Fruit fly (Drosophila melanogaster) whole organism, embryonic: ENCODE results near the gene CG34256.

Experiments used
- Abd-B ChIP-seq: fragments of 200-800 bp; sonication (Bioruptor generic); optimal IDR thresholded peaks from 2 replicates; lab custom pipeline; 2018; ENCODE audit warnings: missing biosample characterization, mild to moderate bottlenecking, missing genetic modification characterization, moderate library complexity
- Antp ChIP-seq: fragments of 200-800 bp; sonication (Bioruptor generic); optimal IDR thresholded peaks from 3 replicates; lab custom pipeline; 2016; ENCODE audit warnings: missing biosample characterization, missing genetic modification characterization
- BtbVII ChIP-seq: fragments of 200-800 bp; sonication (Bioruptor generic); optimal IDR thresholded peaks from 3 replicates; lab custom pipeline; 2017; ENCODE audit warnings: missing biosample characterization, mild to moderate bottlenecking, missing genetic modification characterization
- CG10654 ChIP-seq: fragments of 200-800 bp; sonication (Bioruptor generic); optimal IDR thresholded peaks from 2 replicates; lab custom pipeline; 2016; ENCODE audit warnings: missing biosample characterization, missing genetic modification characterization
- CG11085 ChIP-seq: fragments of 200-800 bp; sonication (Bioruptor generic); IDR thresholded peaks from 2 replicates; pipeline ENCODE4 v1.3.6; 2022; ENCODE audit warnings: missing biosample characterization, missing genetic modification characterization
- CG11247 ChIP-seq: fragments of 200-800 bp; sonication (Bioruptor generic); IDR thresholded peaks from 2 replicates; pipeline ENCODE4 v1.3.6; 2022; ENCODE audit warnings: missing biosample characterization, missing genetic modification characterization
- CG11398 ChIP-seq: fragments of 200-800 bp; sonication (Bioruptor generic); optimal IDR thresholded peaks from 2 replicates; lab custom pipeline; 2016; ENCODE audit warnings: missing biosample characterization, missing genetic modification characterization
- CG12659 ChIP-seq: fragments of 200-800 bp; sonication (Bioruptor generic); optimal IDR thresholded peaks from 3 replicates; lab custom pipeline; 2017; ENCODE audit warnings: mild to moderate bottlenecking, missing biosample characterization, missing genetic modification reagents, missing genetic modification characterization
- CG12769 ChIP-seq: fragments of 200-800 bp; sonication (Bioruptor generic); optimal IDR thresholded peaks from 2 replicates; lab custom pipeline; 2019; ENCODE audit warnings: missing biosample characterization, mild to moderate bottlenecking, missing genetic modification characterization, moderate library complexity
- CG13624 ChIP-seq: fragments of 200-800 bp; sonication (Bioruptor generic); optimal IDR thresholded peaks from 2 replicates; lab custom pipeline; 2016; ENCODE audit warnings: missing biosample characterization, missing genetic modification characterization
- CG1529 ChIP-seq: fragments of 200-800 bp; sonication (Bioruptor generic); optimal IDR thresholded peaks from 3 replicates; lab custom pipeline; 2018; ENCODE audit warnings: missing biosample characterization, missing genetic modification characterization
- CG15696 ChIP-seq: fragments of 200-800 bp; sonication (Bioruptor generic); optimal IDR thresholded peaks from 2 replicates; lab custom pipeline; 2019; ENCODE audit warnings: missing biosample characterization, mild to moderate bottlenecking, missing genetic modification characterization, moderate library complexity
- CG17186 ChIP-seq: fragments of 200-800 bp; sonication (Bioruptor generic); optimal IDR thresholded peaks from 3 replicates; lab custom pipeline; 2017; ENCODE audit warnings: missing biosample characterization, missing genetic modification reagents, missing genetic modification characterization
- CG17328 ChIP-seq: fragments of 200-800 bp; sonication (Bioruptor generic); IDR thresholded peaks from 2 replicates; pipeline ENCODE4 v1.3.6; 2022; ENCODE audit warnings: missing biosample characterization, missing genetic modification characterization
- CG17568 ChIP-seq: fragments of 200-800 bp; sonication (Bioruptor generic); optimal IDR thresholded peaks from 2 replicates; lab custom pipeline; 2018; ENCODE audit warnings: missing biosample characterization, mild to moderate bottlenecking, missing genetic modification characterization, moderate library complexity
- CG17802 ChIP-seq: fragments of 200-800 bp; sonication (Bioruptor generic); optimal IDR thresholded peaks from 2 replicates; lab custom pipeline; 2018; ENCODE audit warnings: missing biosample characterization, mild to moderate bottlenecking, missing genetic modification characterization, moderate library complexity
- CG2199 ChIP-seq: fragments of 200-800 bp; sonication (Bioruptor generic); IDR thresholded peaks from 3 replicates; pipeline ENCODE4 v1.3.6; 2022; ENCODE audit warnings: missing biosample characterization, missing genetic modification characterization
- CG32532 ChIP-seq: fragments of 200-800 bp; sonication (Bioruptor generic); IDR thresholded peaks from 2 replicates; pipeline ENCODE4 v1.3.6; 2022; ENCODE audit warnings: missing biosample characterization, missing genetic modification characterization
- CG4854 ChIP-seq: fragments of 200-800 bp; sonication (Bioruptor generic); optimal IDR thresholded peaks from 2 replicates; lab custom pipeline; 2016; ENCODE audit warnings: missing biosample characterization, missing genetic modification characterization, inconsistent platforms
- CG5180 ChIP-seq: fragments of 200-800 bp; sonication (Bioruptor generic); optimal IDR thresholded peaks from 3 replicates; lab custom pipeline; 2017; ENCODE audit warnings: missing biosample characterization, missing genetic modification characterization, mild to moderate bottlenecking, moderate library complexity, missing genetic modification reagents
- Dbx ChIP-seq: fragments of 200-800 bp; sonication (Bioruptor generic); IDR thresholded peaks from 3 replicates; pipeline ENCODE4 v1.3.6; 2022; ENCODE audit warnings: missing biosample characterization, missing genetic modification characterization
- Dfd ChIP-seq, 2 experiments: fragments of >200 bp; optimal IDR thresholded peaks; 2 replicates each; lab custom pipeline; 2017; ENCODE audit warnings: missing biosample characterization in 2 of 2, missing genetic modification characterization in 2 of 2
- Dll ChIP-seq: fragments of 200-800 bp; sonication (Bioruptor generic); IDR thresholded peaks from 4 replicates; pipeline ENCODE4 v1.3.6; 2022; ENCODE audit warnings: missing biosample characterization, missing genetic modification characterization; ENCODE audit not compliant: partially characterized antibody
- Doc3 ChIP-seq: fragments of 200-800 bp; sonication (Bioruptor generic); IDR thresholded peaks from 3 replicates; pipeline ENCODE4 v1.3.6; 2022; ENCODE audit warnings: missing biosample characterization, missing genetic modification characterization; ENCODE audit not compliant: partially characterized antibody
- HLH3B ChIP-seq: fragments of 200-800 bp; sonication (Bioruptor generic); IDR thresholded peaks from 2 replicates; pipeline ENCODE4 v1.3.6; 2022; ENCODE audit warnings: missing biosample characterization, missing genetic modification characterization
- Myb ChIP-seq: fragments of 200-800 bp; sonication (Bioruptor generic); optimal IDR thresholded peaks from 2 replicates; lab custom pipeline; 2016; ENCODE audit warnings: missing biosample characterization, missing genetic modification characterization
- Scr ChIP-seq: fragments of 200-800 bp; sonication (Bioruptor generic); IDR thresholded peaks from 2 replicates; pipeline ENCODE4 v1.3.6; 2022; ENCODE audit warnings: missing biosample characterization, missing genetic modification characterization; ENCODE audit not compliant: partially characterized antibody
- Vsx1 ChIP-seq: fragments of 200-800 bp; sonication (Bioruptor generic); optimal IDR thresholded peaks from 2 replicates; lab custom pipeline; 2017; ENCODE audit warnings: missing biosample characterization, mild to moderate bottlenecking, missing genetic modification characterization, missing genetic modification reagents
- chif ChIP-seq, 2 experiments: fragments of 200-800 bp; sonication (Bioruptor generic); optimal IDR thresholded peaks; 3 replicates each; lab custom pipeline; 2016; ENCODE audit warnings: missing biosample characterization in 2 of 2, missing genetic modification characterization in 2 of 2
- chinmo ChIP-seq: fragments of 200-800 bp; sonication (Bioruptor generic); IDR thresholded peaks from 4 replicates; pipeline ENCODE4 v1.3.6; 2022; ENCODE audit warnings: missing biosample characterization, missing genetic modification characterization; ENCODE audit not compliant: partially characterized antibody
- crp ChIP-seq, 2 experiments: fragments of 200-800 bp; sonication (Bioruptor generic); optimal IDR thresholded peaks; 2 replicates in 1 of 2; 3 replicates in 1 of 2; lab custom pipeline; 2017; ENCODE audit warnings: missing biosample characterization in 2 of 2, missing genetic modification characterization in 2 of 2, mild to moderate bottlenecking in 1 of 2, moderate library complexity in 1 of 2
- dimm ChIP-seq: fragments of 200-800 bp; sonication (Bioruptor generic); IDR thresholded peaks from 2 replicates; pipeline ENCODE4 v1.3.6; 2022; ENCODE audit warnings: missing biosample characterization, missing genetic modification characterization
- dmrt99B ChIP-seq: fragments of 200-800 bp; sonication (Bioruptor generic); optimal IDR thresholded peaks from 2 replicates; lab custom pipeline; 2018; ENCODE audit warnings: missing biosample characterization, mild to moderate bottlenecking, missing genetic modification characterization, moderate library complexity
- ewg ChIP-seq: fragments of 200-800 bp; sonication (Bioruptor generic); optimal IDR thresholded peaks from 3 replicates; lab custom pipeline; 2017; ENCODE audit warnings: mild to moderate bottlenecking, missing biosample characterization, missing genetic modification reagents, missing genetic modification characterization
- fd3F ChIP-seq: fragments of 200-800 bp; sonication (Bioruptor generic); optimal IDR thresholded peaks from 2 replicates; lab custom pipeline; 2018; ENCODE audit warnings: missing biosample characterization, mild to moderate bottlenecking, missing genetic modification characterization, moderate library complexity
- jigr1 ChIP-seq: fragments of 200-800 bp; sonication (Bioruptor generic); IDR thresholded peaks from 3 replicates; pipeline ENCODE4 v1.3.6; 2022; ENCODE audit warnings: missing biosample characterization, missing genetic modification characterization
- ken ChIP-seq: fragments of 200-800 bp; sonication (Bioruptor generic); IDR thresholded peaks from 3 replicates; pipeline ENCODE4 v1.3.6; 2022; ENCODE audit warnings: missing biosample characterization, missing genetic modification characterization
- mld ChIP-seq: fragments of 200-800 bp; sonication (Bioruptor generic); IDR thresholded peaks from 3 replicates; pipeline ENCODE4 v1.3.6; 2022; ENCODE audit warnings: missing biosample characterization, missing genetic modification characterization; ENCODE audit not compliant: partially characterized antibody
- nom ChIP-seq: fragments of 200-800 bp; sonication (Bioruptor generic); optimal IDR thresholded peaks from 2 replicates; lab custom pipeline; 2017; ENCODE audit warnings: missing biosample characterization, missing genetic modification characterization, mild to moderate bottlenecking, moderate library complexity, missing genetic modification reagents
- odd ChIP-seq: fragments of 200-800 bp; sonication (Bioruptor generic); optimal IDR thresholded peaks from 2 replicates; lab custom pipeline; 2017; ENCODE audit warnings: missing biosample characterization, mild to moderate bottlenecking, missing genetic modification characterization
- org-1 ChIP-seq: fragments of 200-800 bp; sonication (Bioruptor generic); optimal IDR thresholded peaks from 2 replicates; lab custom pipeline; 2017; ENCODE audit warnings: missing biosample characterization, missing genetic modification characterization
- peb ChIP-seq: fragments of 200-800 bp; sonication (Bioruptor generic); IDR thresholded peaks from 2 replicates; pipeline ENCODE4 v1.3.6; 2022; ENCODE audit warnings: missing biosample characterization, missing genetic modification characterization
- phol ChIP-seq: fragments of 200-800 bp; sonication (Bioruptor generic); optimal IDR thresholded peaks from 3 replicates; lab custom pipeline; 2018; ENCODE audit warnings: missing biosample characterization, mild to moderate bottlenecking, missing genetic modification characterization, moderate library complexity
- prd ChIP-seq, 3 experiments: fragments of >200 bp in 2 of 3; fragments of 200-800 bp in 1 of 3; sonication (Bioruptor generic) in 1 of 3; optimal IDR thresholded peaks in 2 of 3; IDR thresholded peaks in 1 of 3; 2 replicates in 2 of 3; 3 replicates in 1 of 3; pipeline versions ENCODE4 v1.3.6 to Lab custom; 2017 to 2022; ENCODE audit warnings: missing biosample characterization in 1 of 3, missing genetic modification characterization in 1 of 3
- sc ChIP-seq, 3 experiments: fragments of >200 bp in 2 of 3; fragments of 200-800 bp in 1 of 3; sonication (Bioruptor generic) in 1 of 3; optimal IDR thresholded peaks; 2 replicates in 2 of 3; 3 replicates in 1 of 3; lab custom pipeline; 2017; ENCODE audit warnings: mild to moderate bottlenecking in 1 of 3, missing biosample characterization in 1 of 3, missing genetic modification characterization in 1 of 3, missing genetic modification reagents in 1 of 3
- sens ChIP-seq: fragments of 200-800 bp; sonication (Bioruptor generic); peaks from one replicate; lab custom pipeline; 2016; ENCODE audit warnings: missing biosample characterization, missing genetic modification characterization
- sens-2 ChIP-seq: fragments of 200-800 bp; sonication (Bioruptor generic); IDR thresholded peaks from 2 replicates; pipeline ENCODE4 v1.3.6; 2022; ENCODE audit warnings: missing biosample characterization, missing genetic modification characterization
- wor ChIP-seq: fragments of 200-800 bp; sonication (Bioruptor generic); IDR thresholded peaks from 2 replicates; pipeline ENCODE4 v1.3.6; 2022; ENCODE audit warnings: missing biosample characterization, missing genetic modification characterization

The CG34256 gene

dm6 chr3L:19024800-19025199, 35.2 kb upstream of the CG34256 start (continued):
- peak; percentile 83 for TF ChIP-seq HLH3B (GFP tag; lab: Robert Waterston, UW)
- TF ChIP-seq prd (optimal IDR thresholded peaks at IDR 0.05; lab: Kevin White, UChicago): no peak
- TF ChIP-seq prd (GFP tag; IDR thresholded peaks at IDR 0.05; lab: Robert Waterston, UW): peak; percentile 91
- peak; percentile 83 for TF ChIP-seq dmrt99B (tag; lab: Kevin White, UChicago)
- TF ChIP-seq CG17328: peak; percentile 87
- peak; percentile 3 for TF ChIP-seq fd3F
- TF ChIP-seq CG2199 (GFP tag; lab: Robert Waterston, UW): peak; percentile 70; the same call in 2 of the 3 replicates
- TF ChIP-seq Dll (GFP tag; lab: Robert Waterston, UW): no peak
- no peak for TF ChIP-seq CG11085
- no peak for TF ChIP-seq nom
- peak; percentile 80 for TF ChIP-seq CG11398 (GFP tag; lab: Kevin White, UChicago)
- peak; percentile 54 for TF ChIP-seq CG5180 (GFP tag; lab: Kevin White, UChicago)
- TF ChIP-seq wor (GFP tag; lab: Robert Waterston, UW): peak; percentile 59; the same call in 1 of the 2 replicates
- peak; percentile 98 for TF ChIP-seq sens
- peak; percentile 65 for TF ChIP-seq CG10654 (GFP tag; lab: Kevin White, UChicago)
- TF ChIP-seq sens-2: peak; percentile 76
- peak; percentile 62; the same call in 1 of the 2 replicates for TF ChIP-seq peb (GFP tag; lab: Robert Waterston, UW)
- TF ChIP-seq ewg (GFP tag; lab: Kevin White, UChicago): peak; percentile 72
- peak; percentile 61 for TF ChIP-seq CG12659 (GFP tag; lab: Kevin White, UChicago)
- no peak for TF ChIP-seq mld
- no peak for TF ChIP-seq jigr1 (GFP tag; lab: Robert Waterston, UW)
- TF ChIP-seq phol (tag; lab: Kevin White, UChicago): peak; percentile 82
- TF ChIP-seq CG17568 (GFP tag; lab: Kevin White, UChicago): peak; percentile 65
- 0 out of 2 replicates have a peak, but pooled peaks have one; percentile 13 for TF ChIP-seq dimm (GFP tag; lab: Robert Waterston, UW)
- no peak for TF ChIP-seq Myb
- TF ChIP-seq Vsx1: peak; percentile 28
- TF ChIP-seq Antp: peak; percentile 57
- peak; percentile 72 for TF ChIP-seq CG1529 (GFP tag; lab: Kevin White, UChicago)
- TF ChIP-seq CG12769: peak; percentile 39
- TF ChIP-seq chinmo (GFP tag; lab: Robert Waterston, UW): 0 out of 4 replicates have a peak, but pooled peaks have one; percentile 43
- TF ChIP-seq CG15696: peak; percentile 61
- TF ChIP-seq Dfd (GFP tag; optimal IDR thresholded peaks at IDR 0.05; lab: Kevin White, UChicago): no peak
- TF ChIP-seq chif (GFP tag; optimal IDR thresholded peaks at IDR 0.05; lab: Kevin White, UChicago): peak; percentile 74 to 86
- TF ChIP-seq Abd-B (GFP tag; lab: Kevin White, UChicago): peak; percentile 51
- no peak for TF ChIP-seq Doc3 (GFP tag; lab: Robert Waterston, UW)
- TF ChIP-seq ken (GFP tag; lab: Robert Waterston, UW): peak; percentile 68; the same call in 2 of the 3 replicates
- peak; percentile 56 for TF ChIP-seq CG17802 (tag; lab: Kevin White, UChicago)
- no peak for TF ChIP-seq CG4854 (GFP tag; lab: Kevin White, UChicago)
- peak in 1 of 2 experiments; percentile 30 for TF ChIP-seq crp (GFP tag; optimal IDR thresholded peaks at IDR 0.05; lab: Kevin White, UChicago)
- TF ChIP-seq CG17186 (GFP tag; lab: Kevin White, UChicago): no peak
- peak; percentile 63 for TF ChIP-seq CG13624 (GFP tag; lab: Kevin White, UChicago)
- peak; percentile 74; the same call in 1 of the 2 replicates for TF ChIP-seq CG32532 (GFP tag; lab: Robert Waterston, UW)
- no peak for TF ChIP-seq Dbx (GFP tag; lab: Robert Waterston, UW)
- no peak for TF ChIP-seq Scr (GFP tag; lab: Robert Waterston, UW)
- TF ChIP-seq org-1: peak; percentile 38
- peak; percentile 56 for TF ChIP-seq BtbVII (GFP tag; lab: Kevin White, UChicago)
- TF ChIP-seq sc (optimal IDR thresholded peaks at IDR 0.05; lab: Kevin White, UChicago): no peak
- TF ChIP-seq sc (GFP tag; optimal IDR thresholded peaks at IDR 0.05; lab: Kevin White, UChicago): peak; percentile 65
- TF ChIP-seq odd: peak; percentile 60
- peak; percentile 67 for TF ChIP-seq CG11247
